Fruit fly (Drosophila melanogaster) whole organism, adult: Measurements from ENCODE around the gene scramb2.

Experiments
- CG12768 ChIP-seq: fragments of 200-800 bp; sonication (Bioruptor generic); optimal IDR thresholded peaks from 2 replicates; lab custom pipeline; 2017; ENCODE audit warnings: missing biosample characterization, missing genetic modification characterization, mild to moderate bottlenecking, moderate library complexity, missing genetic modification reagents
- CG1620 ChIP-seq: fragments of 200-800 bp; sonication (Bioruptor generic); optimal IDR thresholded peaks from 2 replicates; lab custom pipeline; 2016; ENCODE audit warnings: missing biosample characterization, missing genetic modification characterization
- CG7045 ChIP-seq: fragments of 200-800 bp; sonication (Bioruptor generic); optimal IDR thresholded peaks from 2 replicates; lab custom pipeline; 2017; ENCODE audit warnings: missing biosample characterization, mild to moderate bottlenecking, missing genetic modification characterization
- Hr96 ChIP-seq: fragments of 200-800 bp; sonication (Bioruptor generic); optimal IDR thresholded peaks from 2 replicates; lab custom pipeline; 2016; ENCODE audit warnings: missing biosample characterization, missing genetic modification characterization
- Mnt ChIP-seq: fragments of 200-800 bp; sonication (Bioruptor generic); optimal IDR thresholded peaks from 2 replicates; lab custom pipeline; 2016; ENCODE audit warnings: missing biosample characterization, mild to moderate bottlenecking, missing genetic modification characterization
- cic ChIP-seq: fragments of 200-800 bp; sonication (Bioruptor generic); optimal IDR thresholded peaks from 2 replicates; lab custom pipeline; 2017; ENCODE audit warnings: missing biosample characterization, mild to moderate bottlenecking, missing genetic modification characterization, moderate library complexity
- ovo ChIP-seq: fragments of 200-800 bp; sonication (Bioruptor generic); optimal IDR thresholded peaks from 2 replicates; lab custom pipeline; 2016; ENCODE audit warnings: missing biosample characterization, missing genetic modification characterization
- pad ChIP-seq: fragments of 200-800 bp; sonication (Bioruptor generic); optimal IDR thresholded peaks from 3 replicates; lab custom pipeline; 2017; ENCODE audit warnings: missing biosample characterization, missing genetic modification characterization, mild to moderate bottlenecking, moderate library complexity, missing genetic modification reagents

- no peak for TF ChIP-seq CG1620 (GFP tag; lab: Kevin White, UChicago)
- no peak for TF ChIP-seq cic (GFP tag; lab: Kevin White, UChicago)
- no peak for TF ChIP-seq CG12768 (GFP tag; lab: Kevin White, UChicago)
- no peak for TF ChIP-seq Mnt (GFP tag; lab: Kevin White, UChicago)
- TF ChIP-seq CG7045 (GFP tag; lab: Kevin White, UChicago), result no peak
- TF ChIP-seq Hr96, result no peak
- TF ChIP-seq ovo (GFP tag; lab: Kevin White, UChicago), result no peak
- no peak for TF ChIP-seq pad
These were observed 49.0 kb upstream of the scramb2 start for dm6 chr3L:3095590-3095989.
